Fruit fly (Drosophila melanogaster): ENCODE results near the gene CG17141.

DNA sequence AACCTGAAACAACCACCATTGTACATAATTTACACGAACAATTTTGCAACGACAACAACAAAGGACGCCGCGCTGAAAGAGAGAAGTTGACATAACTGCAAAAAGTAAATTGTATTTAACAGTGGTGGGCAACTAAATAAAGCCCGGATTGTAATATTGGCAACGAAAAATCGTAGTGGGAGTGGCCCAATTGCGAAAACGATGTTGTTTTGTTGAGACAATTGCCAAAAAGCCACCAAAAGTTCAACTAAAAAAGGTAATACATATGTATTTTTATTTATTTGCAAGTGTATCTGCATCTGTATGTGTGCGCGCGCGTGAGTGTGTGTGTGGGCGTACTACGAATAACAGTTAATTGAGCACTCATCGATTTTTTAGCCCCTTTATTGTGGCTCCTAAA, 3.7 kb upstream of the CG17141 start:
- TF ChIP-seq CG8478 (optimal IDR thresholded peaks at IDR 0.05) (no peak), EcR (GFP tag; optimal IDR thresholded peaks at IDR 0.05) (no peak)
